Fruit fly (Drosophila melanogaster) whole organism, pupa: ENCODE data around the gene Sgs5.

Experiments used
- CG10348 ChIP-seq: fragments of 200-800 bp; sonication (Bioruptor generic); IDR thresholded peaks from 2 replicates; pipeline ENCODE4 v1.3.6; 2022; ENCODE audit warnings: missing biosample characterization, missing genetic modification characterization
- CG12605 ChIP-seq: fragments of 200-800 bp; sonication (Bioruptor generic); IDR thresholded peaks from 2 replicates; pipeline ENCODE4 v1.3.6; 2022; ENCODE audit warnings: missing biosample characterization, missing genetic modification characterization
- CG13204 ChIP-seq: fragments of 200-800 bp; sonication (Bioruptor generic); optimal IDR thresholded peaks from 2 replicates; lab custom pipeline; 2018; ENCODE audit warnings: missing biosample characterization, mild to moderate bottlenecking, missing genetic modification characterization, moderate library complexity
- CG14655 ChIP-seq: fragments of 200-800 bp; sonication (Bioruptor generic); optimal IDR thresholded peaks from 3 replicates; lab custom pipeline; 2017; ENCODE audit warnings: mild to moderate bottlenecking, missing biosample characterization, missing genetic modification reagents, missing genetic modification characterization
- CG15710 ChIP-seq: fragments of 200-800 bp; sonication (Bioruptor generic); optimal IDR thresholded peaks from 2 replicates; lab custom pipeline; 2018; ENCODE audit warnings: missing biosample characterization, mild to moderate bottlenecking, missing genetic modification characterization, moderate library complexity
- CG17806 ChIP-seq: fragments of 200-800 bp; sonication (Bioruptor generic); optimal IDR thresholded peaks from 2 replicates; lab custom pipeline; 2018; ENCODE audit warnings: missing biosample characterization, mild to moderate bottlenecking, missing genetic modification characterization, moderate library complexity
- CG32121 ChIP-seq: fragments of 200-800 bp; sonication (Bioruptor generic); IDR thresholded peaks from 2 replicates; pipeline ENCODE4 v1.3.6; 2022; ENCODE audit warnings: missing biosample characterization, missing genetic modification characterization
- CG34367 ChIP-seq: fragments of 200-800 bp; sonication (Bioruptor generic); optimal IDR thresholded peaks from 2 replicates; lab custom pipeline; 2018; ENCODE audit warnings: missing biosample characterization, mild to moderate bottlenecking, missing genetic modification characterization
- CG4496 ChIP-seq: fragments of 200-800 bp; sonication (Bioruptor generic); IDR thresholded peaks from 3 replicates; pipeline ENCODE4 v1.3.6; 2022; ENCODE audit warnings: missing biosample characterization, missing genetic modification characterization
- CG8159 ChIP-seq: fragments of 200-800 bp; sonication (Bioruptor generic); optimal IDR thresholded peaks from 3 replicates; lab custom pipeline; 2018; ENCODE audit warnings: missing biosample characterization, mild to moderate bottlenecking, missing genetic modification characterization, moderate library complexity
- CG8301 ChIP-seq: fragments of 200-800 bp; sonication (Bioruptor generic); optimal IDR thresholded peaks from 2 replicates; lab custom pipeline; 2018; ENCODE audit warnings: missing biosample characterization, mild to moderate bottlenecking, missing genetic modification characterization
- CG9948 ChIP-seq: fragments of 200-800 bp; sonication (Bioruptor generic); optimal IDR thresholded peaks from 2 replicates; lab custom pipeline; 2018; ENCODE audit warnings: missing biosample characterization, mild to moderate bottlenecking, missing genetic modification characterization, moderate library complexity
- D1 ChIP-seq: fragments of 200-800 bp; sonication (Bioruptor generic); optimal IDR thresholded peaks from 2 replicates; lab custom pipeline; 2018; ENCODE audit warnings: missing biosample characterization, mild to moderate bottlenecking, missing genetic modification characterization, moderate library complexity
- EcR ChIP-seq: fragments of 200-800 bp; sonication (Bioruptor generic); optimal IDR thresholded peaks from 3 replicates; lab custom pipeline; 2019; ENCODE audit warnings: missing biosample characterization, missing genetic modification characterization, mild to moderate bottlenecking, moderate library complexity, missing genetic modification reagents
- Ets98B ChIP-seq: fragments of 200-800 bp; sonication (Bioruptor generic); IDR thresholded peaks from 2 replicates; pipeline ENCODE4 v1.3.6; 2022; ENCODE audit warnings: missing biosample characterization, missing genetic modification characterization
- Pif1A ChIP-seq: fragments of 200-800 bp; sonication (Bioruptor generic); optimal IDR thresholded peaks from 3 replicates; lab custom pipeline; 2016; ENCODE audit warnings: missing biosample characterization, missing genetic modification characterization
- Pif1B ChIP-seq: fragments of 200-800 bp; sonication (Bioruptor generic); optimal IDR thresholded peaks from 3 replicates; lab custom pipeline; 2016; ENCODE audit warnings: missing biosample characterization, missing genetic modification characterization
- Snoo ChIP-seq: fragments of 200-800 bp; sonication (Bioruptor generic); optimal IDR thresholded peaks from 3 replicates; lab custom pipeline; 2017; ENCODE audit warnings: missing biosample characterization, mild to moderate bottlenecking, missing genetic modification characterization, inconsistent platforms
- fd96Ca ChIP-seq: fragments of 200-800 bp; sonication (Bioruptor generic); IDR thresholded peaks from 3 replicates; pipeline ENCODE4 v1.3.6; 2022; ENCODE audit warnings: missing biosample characterization, missing genetic modification characterization
- gl ChIP-seq: fragments of 200-800 bp; sonication (Bioruptor generic); optimal IDR thresholded peaks from 2 replicates; lab custom pipeline; 2018; ENCODE audit warnings: missing biosample characterization, mild to moderate bottlenecking, missing genetic modification characterization
- rn ChIP-seq: fragments of 200-800 bp; sonication (Bioruptor generic); IDR thresholded peaks from 2 replicates; pipeline ENCODE4 v1.3.6; 2022; ENCODE audit warnings: missing biosample characterization, missing genetic modification characterization

Gene Sgs5

dm6 chr3R:17593470-17593869, 1.7 kb upstream of the Sgs5 start:
- TF ChIP-seq CG13204 (GFP tag; lab: Kevin White, UChicago) (no peak), CG12605 (GFP tag; lab: Robert Waterston, UW) (no peak), Ets98B (GFP tag; lab: Robert Waterston, UW) (no peak)

- TF ChIP-seq CG8159 (no peak), Ets98B (GFP tag; lab: Robert Waterston, UW) (no peak), CG34367 (tag; lab: Kevin White, UChicago) (no peak), gl (tag; lab: Kevin White, UChicago) (no peak), D1 (no peak), CG12605 (GFP tag; lab: Robert Waterston, UW) (no peak), Pif1B (GFP tag; lab: Kevin White, UChicago) (no peak), CG17806 (tag; lab: Kevin White, UChicago) (no peak), CG32121 (GFP tag; lab: Robert Waterston, UW) (no peak), fd96Ca (GFP tag; lab: Robert Waterston, UW) (no peak)
Measured at dm6 chr3R:17594086-17594485, 1.1 kb upstream of the Sgs5 start, which contains the start of gene Sgs5bis. Sgs5bis (plus strand) TSS chr3R:17594386.

DNA sequence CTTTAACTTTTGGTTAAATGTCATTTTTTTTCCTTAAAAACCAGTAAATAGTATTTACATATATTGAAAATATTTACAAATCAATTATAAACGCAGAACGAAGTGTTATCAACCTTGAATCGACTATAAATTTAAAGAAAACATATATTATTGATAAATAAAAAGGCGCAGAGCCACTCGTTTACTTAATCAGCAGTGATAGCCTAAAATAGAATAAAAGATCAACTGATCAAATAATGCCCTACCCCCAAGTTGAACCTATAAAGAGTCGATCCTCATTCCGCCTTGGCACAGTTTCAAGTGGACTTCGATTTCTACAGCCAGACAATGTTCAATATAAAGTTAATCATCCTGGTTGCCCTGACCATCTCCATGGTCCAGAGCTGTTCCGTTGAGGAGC, 1.1 kb downstream of the Sgs5 start, which contains the start of gene CG7606:
CG7606 (plus strand) TSS at position 301 of the 400 bp plus-strand sequence.
- TF ChIP-seq CG12605 (GFP tag; lab: Robert Waterston, UW) (no peak), CG10348 (no peak), gl (tag; lab: Kevin White, UChicago) (no peak), CG14655 (GFP tag; lab: Kevin White, UChicago) (no peak), CG4496 (GFP tag; lab: Robert Waterston, UW) (no peak)

DNA sequence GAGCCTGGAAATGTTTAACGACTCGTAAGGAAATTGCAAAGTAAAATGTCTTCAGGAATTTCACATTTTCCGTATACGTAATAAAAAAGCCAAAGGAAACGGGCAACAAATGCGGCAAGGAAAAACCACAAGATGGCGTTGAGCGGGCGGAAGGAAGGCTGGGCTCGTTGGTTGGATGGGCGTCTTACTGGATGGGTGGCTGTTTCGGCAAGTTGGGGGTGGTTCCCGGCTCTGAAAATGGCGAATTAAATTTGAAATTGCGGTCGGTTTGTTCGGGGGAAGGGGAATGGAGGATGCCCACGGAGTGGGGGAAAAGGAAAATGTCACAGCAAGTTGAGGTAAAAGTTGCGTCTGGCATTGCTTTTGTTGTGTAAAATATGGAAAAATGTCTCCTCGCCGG, 4.5 kb downstream of the Sgs5 start:
- no peak for TF ChIP-seq fd96Ca (GFP tag; lab: Robert Waterston, UW)
- TF ChIP-seq CG9948 (tag; lab: Kevin White, UChicago) = no peak
- TF ChIP-seq Pif1B (GFP tag; lab: Kevin White, UChicago) = no peak
- TF ChIP-seq CG8159 = no peak
- TF ChIP-seq CG10348 = no peak
- TF ChIP-seq CG34367 (tag; lab: Kevin White, UChicago) = no peak

- TF ChIP-seq Pif1B (GFP tag; lab: Kevin White, UChicago) = no peak
Measured at dm6 chr3R:17601866-17602265, 6.7 kb downstream of the Sgs5 start.

- no peak for TF ChIP-seq CG15710 (tag; lab: Kevin White, UChicago)
- no peak for TF ChIP-seq CG17806 (tag; lab: Kevin White, UChicago)
- no peak for TF ChIP-seq Ets98B (GFP tag; lab: Robert Waterston, UW)
- TF ChIP-seq Pif1A (GFP tag; lab: Kevin White, UChicago) = no peak
- TF ChIP-seq CG13204 (GFP tag; lab: Kevin White, UChicago) = no peak
- no peak for TF ChIP-seq Snoo (tag; lab: Kevin White, UChicago)
- no peak for TF ChIP-seq D1
- no peak for TF ChIP-seq fd96Ca (GFP tag; lab: Robert Waterston, UW)
- TF ChIP-seq CG9948 (tag; lab: Kevin White, UChicago) = no peak
- no peak for TF ChIP-seq CG8159
- TF ChIP-seq CG4496 (GFP tag; lab: Robert Waterston, UW) = no peak
- no peak for TF ChIP-seq CG32121 (GFP tag; lab: Robert Waterston, UW)
- no peak for TF ChIP-seq rn (GFP tag; lab: Robert Waterston, UW)
- TF ChIP-seq gl (tag; lab: Kevin White, UChicago) = no peak
- no peak for TF ChIP-seq Pif1B (GFP tag; lab: Kevin White, UChicago)
- no peak for TF ChIP-seq EcR (GFP tag; lab: Kevin White, UChicago)
- TF ChIP-seq CG34367 (tag; lab: Kevin White, UChicago) = no peak
- no peak for TF ChIP-seq CG14655 (GFP tag; lab: Kevin White, UChicago)
- no peak for TF ChIP-seq CG8301 (tag; lab: Kevin White, UChicago)
- no peak for TF ChIP-seq CG12605 (GFP tag; lab: Robert Waterston, UW)
Measured at dm6 chr3R:17602974-17603373, 7.8 kb downstream of the Sgs5 start.

- TF ChIP-seq CG10348 (no peak), Pif1B (GFP tag; lab: Kevin White, UChicago) (no peak), D1 (peak; percentile 11), Pif1A (GFP tag; lab: Kevin White, UChicago) (no peak), CG15710 (tag; lab: Kevin White, UChicago) (no peak)
Measured at dm6 chr3R:17603717-17604116, 8.6 kb downstream of the Sgs5 start.
